Worm (Caenorhabditis elegans) whole organism, L1 larva: Measurements from ENCODE around the gene F13B9.2.

ENCODE experiments used
- C04F5.9 ChIP-seq: sonication (generic microtip); optimal IDR thresholded peaks from 2 replicates; lab custom pipeline; 2016; ENCODE audit warnings: missing genetic modification characterization, missing compliant biosample characterization
- aha-1 ChIP-seq: fragments of 150-350 bp; optimal IDR thresholded peaks from 2 replicates; lab custom pipeline; 2014; ENCODE audit warnings: missing biosample characterization, missing genetic modification characterization
- ces-1 ChIP-seq: fragments of 150-350 bp; optimal IDR thresholded peaks from 2 replicates; lab custom pipeline; 2014; ENCODE audit warnings: missing biosample characterization, missing genetic modification reagents, missing genetic modification characterization
- egl-27 ChIP-seq, 2 experiments: fragments of 150-350 bp in 1 of 2; sonication (generic microtip); optimal IDR thresholded peaks; 3 replicates each; lab custom pipeline; 2017 to 2018; ENCODE audit warnings: missing biosample characterization in 2 of 2, missing genetic modification characterization in 2 of 2, missing genetic modification reagents in 2 of 2
- elt-3 ChIP-seq, 6 experiments: fragments of 150-350 bp in 1 of 6; sonication (generic microtip); optimal IDR thresholded peaks; 2 replicates each; lab custom pipeline; 2017 to 2018; ENCODE audit warnings: missing biosample characterization in 6 of 6, missing genetic modification characterization in 6 of 6, inconsistent platforms in 1 of 6
- lin-13 ChIP-seq: fragments of 150-350 bp; optimal IDR thresholded peaks from 2 replicates; lab custom pipeline; 2014; ENCODE audit warnings: missing biosample characterization, missing genetic modification reagents, missing genetic modification characterization
- lir-3 ChIP-seq: sonication (generic microtip); optimal IDR thresholded peaks from 2 replicates; lab custom pipeline; 2016; ENCODE audit warnings: mild to moderate bottlenecking, missing genetic modification characterization, moderate library complexity, missing compliant biosample characterization; ENCODE audit not compliant: poor library complexity
- mef-2 ChIP-seq: fragments of 150-350 bp; optimal IDR thresholded peaks from 2 replicates; lab custom pipeline; 2014; ENCODE audit warnings: missing biosample characterization, missing genetic modification characterization
- nhr-237 ChIP-seq: fragments of 150-350 bp; optimal IDR thresholded peaks from 2 replicates; lab custom pipeline; 2014; ENCODE audit warnings: missing biosample characterization, missing genetic modification characterization
- nhr-77 ChIP-seq: fragments of 150-350 bp; optimal IDR thresholded peaks from 2 replicates; lab custom pipeline; 2014; ENCODE audit warnings: missing biosample characterization, missing genetic modification characterization
- rnt-1 ChIP-seq: sonication (generic microtip); optimal IDR thresholded peaks from 2 replicates; lab custom pipeline; 2016; ENCODE audit warnings: mild to moderate bottlenecking, missing genetic modification characterization, moderate library complexity, missing compliant biosample characterization
- snpc-4 ChIP-seq: fragments of 150-350 bp; optimal IDR thresholded peaks from 2 replicates; lab custom pipeline; 2014; ENCODE audit warnings: missing biosample characterization, missing genetic modification characterization
- ztf-4 ChIP-seq: fragments of 150-350 bp; optimal IDR thresholded peaks from 2 replicates; lab custom pipeline; 2014; ENCODE audit warnings: missing biosample characterization, missing genetic modification characterization

- TF ChIP-seq ces-1 (GFP tag; lab: Kevin White, UChicago) (no peak), lin-13 (GFP tag; lab: Kevin White, UChicago) (no peak), nhr-237 (no peak), ztf-4 (no peak), mef-2 (tag; lab: Kevin White, UChicago) (no peak), lir-3 (tag; lab: Kevin White, UChicago) (no peak), elt-3 (tag; optimal IDR thresholded peaks at IDR 0.05; lab: Kevin White, UChicago) (no peak), nhr-77 (no peak), egl-27 (tag; optimal IDR thresholded peaks at IDR 0.05; lab: Kevin White, UChicago) (no peak), rnt-1 (tag; lab: Kevin White, UChicago) (no peak), aha-1 (tag; lab: Kevin White, UChicago) (no peak), snpc-4 (no peak), C04F5.9 (tag; lab: Kevin White, UChicago) (no peak)
These were observed 24.3 kb upstream of the F13B9.2 start, which contains the start of gene M60.7 for ce11 chrX:8261125-8261684.
